Fruit fly (Drosophila melanogaster) whole organism, embryonic: Measurements from ENCODE around the gene CG43249.

Experiments
- CG15269 ChIP-seq: fragments of 200-800 bp; sonication (Bioruptor generic); optimal IDR thresholded peaks from 2 replicates; lab custom pipeline; 2018; ENCODE audit warnings: missing biosample characterization, mild to moderate bottlenecking, missing genetic modification characterization, moderate library complexity
- CG4820 ChIP-seq: fragments of 200-800 bp; sonication (Bioruptor generic); optimal IDR thresholded peaks from 3 replicates; lab custom pipeline; 2016; ENCODE audit warnings: missing biosample characterization, missing genetic modification characterization
- CG9797 ChIP-seq: fragments of 200-800 bp; sonication (Bioruptor generic); optimal IDR thresholded peaks from 3 replicates; lab custom pipeline; 2018; ENCODE audit warnings: missing biosample characterization, mild to moderate bottlenecking, missing genetic modification characterization
- Camta ChIP-seq: fragments of 200-800 bp; sonication (Bioruptor generic); optimal IDR thresholded peaks from 2 replicates; lab custom pipeline; 2016; ENCODE audit warnings: missing biosample characterization, missing genetic modification characterization
- aop ChIP-seq: fragments of 200-800 bp; sonication (Bioruptor generic); IDR thresholded peaks from 2 replicates; pipeline ENCODE4 v1.3.6; 2022; ENCODE audit warnings: missing biosample characterization, missing genetic modification characterization
- bsh ChIP-seq, 2 experiments: fragments of 200-800 bp; sonication (Bioruptor generic); optimal IDR thresholded peaks; 2 replicates each; lab custom pipeline; 2017 to 2018; ENCODE audit warnings: mild to moderate bottlenecking in 2 of 2, missing biosample characterization in 2 of 2, missing genetic modification characterization in 2 of 2, moderate library complexity in 1 of 2
- lmd ChIP-seq: fragments of 200-800 bp; sonication (Bioruptor generic); IDR thresholded peaks from 2 replicates; pipeline ENCODE4 v1.3.6; 2022; ENCODE audit warnings: missing biosample characterization, missing genetic modification characterization
- wor ChIP-seq: fragments of 200-800 bp; sonication (Bioruptor generic); IDR thresholded peaks from 2 replicates; pipeline ENCODE4 v1.3.6; 2022; ENCODE audit warnings: missing biosample characterization, missing genetic modification characterization

- TF ChIP-seq CG9797 (GFP tag; lab: Kevin White, UChicago) (no peak), aop (GFP tag; lab: Robert Waterston, UW) (no peak), CG4820 (GFP tag; lab: Kevin White, UChicago) (no peak), Camta (no peak), CG15269 (tag; lab: Kevin White, UChicago) (no peak), bsh (GFP tag; optimal IDR thresholded peaks at IDR 0.05; lab: Kevin White, UChicago) (no peak), wor (GFP tag; lab: Robert Waterston, UW) (no peak), lmd (GFP tag; lab: Robert Waterston, UW) (no peak)
These were observed 8.6 kb upstream of the CG43249 start, which contains the start of gene CG4962 for dm6 chr3L:16295447-16295846.
